Worm (Caenorhabditis elegans): ENCODE data around the gene dhrs-4.

dhrs-4 gene

DNA sequence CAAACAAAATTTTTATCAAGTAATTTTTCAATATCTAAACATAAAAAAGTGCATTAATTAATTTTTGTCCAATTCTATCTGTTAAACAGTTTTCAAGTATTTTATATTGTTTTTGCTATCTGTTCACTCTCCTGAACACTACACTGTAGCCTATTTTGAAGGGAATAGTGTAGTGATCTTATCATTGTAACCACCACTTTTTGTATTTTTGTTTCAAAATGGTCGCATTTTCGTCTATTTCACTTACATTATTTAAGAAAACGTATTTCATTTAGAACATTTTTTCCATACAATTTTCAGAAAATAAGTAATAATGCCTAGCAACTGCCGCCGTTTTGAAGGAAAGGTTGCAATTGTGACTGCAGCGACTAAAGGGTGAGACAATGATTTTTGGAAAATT, at the start of gene dhrs-4:
TSS of gene dhrs-4 (plus strand) at position 301 of the 400 bp plus-strand sequence.
- TF ChIP-seq daf-12 (tag; optimal IDR thresholded peaks at IDR 0.05) (no peak), mdl-1 (tag; optimal IDR thresholded peaks at IDR 0.05) (no peak), lin-1 (GFP tag; IDR thresholded peaks at IDR 0.05) (no peak), hmg-1.1 (GFP tag; IDR thresholded peaks at IDR 0.05) (no peak), hlh-11 (tag; optimal IDR thresholded peaks at IDR 0.05) (no peak), gei-8 (GFP tag; optimal IDR thresholded peaks at IDR 0.05) (no peak), nhr-28 (tag; optimal IDR thresholded peaks at IDR 0.05) (peak; percentile 64), nhr-6 (tag; optimal IDR thresholded peaks at IDR 0.05) (peak; percentile 6), daf-16 (GFP tag; optimal IDR thresholded peaks at IDR 0.05) (no peak), daf-16 (tag; optimal IDR thresholded peaks at IDR 0.05) (peak; percentile 36), aha-1 (tag) (peak; percentile 61)

DNA sequence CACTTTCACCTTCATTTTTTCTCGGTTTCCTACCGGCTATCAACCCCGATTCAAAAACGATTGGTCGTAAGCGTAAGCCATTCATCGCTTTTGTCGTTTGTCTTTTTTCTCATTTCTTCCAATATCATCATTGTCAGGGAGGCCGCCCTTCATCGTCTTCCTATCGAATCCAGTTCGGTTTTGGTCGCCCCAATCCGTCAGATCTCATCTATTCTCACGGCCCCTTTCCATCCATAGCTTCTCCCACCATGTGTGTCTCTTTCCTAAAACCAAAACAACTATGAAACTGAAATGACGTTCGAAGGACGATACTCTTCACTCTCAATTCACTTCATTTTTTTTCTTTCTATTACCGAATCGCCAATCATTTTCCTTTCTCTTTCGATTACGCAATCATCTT, 46.6 kb upstream of the dhrs-4 start:
- TF ChIP-seq nhr-28 (tag; optimal IDR thresholded peaks at IDR 0.05) (peak; percentile 33), ceh-28 (tag; optimal IDR thresholded peaks at IDR 0.05) (no peak), unc-62 (GFP tag; optimal IDR thresholded peaks at IDR 0.05 in 1 of 2) (peak in 1 of 2 experiments; percentile 93), unc-62 (tag; optimal IDR thresholded peaks at IDR 0.05) (no peak)

DNA sequence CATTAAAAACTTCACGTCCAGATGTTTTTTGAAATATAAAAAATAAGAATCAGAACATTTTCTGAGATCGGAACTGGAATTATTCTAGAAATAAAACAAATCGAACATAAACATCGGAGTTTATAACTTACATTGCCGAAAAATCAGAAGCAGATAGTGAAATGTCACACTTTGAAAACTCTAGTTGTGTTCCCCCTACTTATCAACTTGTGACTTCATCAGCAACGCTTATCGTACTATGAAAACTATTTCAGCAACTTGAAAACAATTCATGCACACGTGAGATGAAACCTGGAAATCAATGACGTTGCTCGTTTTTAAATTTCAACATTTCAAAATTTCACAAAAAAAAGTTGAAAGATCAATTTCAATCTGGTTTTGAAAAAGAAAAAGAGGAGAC, 45.7 kb upstream of the dhrs-4 start:
- TF ChIP-seq dve-1 (tag; optimal IDR thresholded peaks at IDR 0.05; ENCODE audit: insufficient read depth): peak; percentile 46
- TF ChIP-seq dmd-9 (GFP tag; IDR thresholded peaks at IDR 0.05): no peak
- TF ChIP-seq rbr-2 (tag; optimal IDR thresholded peaks at IDR 0.05): no peak
- no peak for TF ChIP-seq skn-1 (tag; optimal IDR thresholded peaks at IDR 0.05)
- no peak for TF ChIP-seq nhr-48 (tag; optimal IDR thresholded peaks at IDR 0.05)
- no peak for TF ChIP-seq F37D6.2 (tag; optimal IDR thresholded peaks at IDR 0.05)
- no peak for TF ChIP-seq lir-3 (tag; optimal IDR thresholded peaks at IDR 0.05)
- TF ChIP-seq ceh-82 (tag; optimal IDR thresholded peaks at IDR 0.05): no peak
- TF ChIP-seq lin-29 (GFP tag; IDR thresholded peaks at IDR 0.05): no peak
- peak; percentile 38 for TF ChIP-seq pqm-1 (tag; optimal IDR thresholded peaks at IDR 0.05)
- peak; percentile 59 for TF ChIP-seq hlh-11 (tag; optimal IDR thresholded peaks at IDR 0.05)
- peak in 1 of 2 experiments; percentile 20 for TF ChIP-seq mdl-1 (tag; optimal IDR thresholded peaks at IDR 0.05)
- no peak for TF ChIP-seq aly-2 (tag; optimal IDR thresholded peaks at IDR 0.05)
- no peak for TF ChIP-seq ceh-62 (tag; optimal IDR thresholded peaks at IDR 0.05)
- TF ChIP-seq nhr-28 (tag; optimal IDR thresholded peaks at IDR 0.05): peak; percentile 69
- peak; percentile 52 for TF ChIP-seq dmd-6 (GFP tag; IDR thresholded peaks at IDR 0.05)
- no peak for TF ChIP-seq zag-1 (tag; optimal IDR thresholded peaks at IDR 0.05)
- TF ChIP-seq zfp-3 (GFP tag; conservative IDR thresholded peaks at IDR 0.05): no peak
- 0 out of 2 replicates have a peak, but pooled peaks have one; percentile 29 for TF ChIP-seq lin-1 (GFP tag; IDR thresholded peaks at IDR 0.05)
- no peak for TF ChIP-seq egl-27 (tag; optimal IDR thresholded peaks at IDR 0.05)
- TF ChIP-seq unc-39 (tag; optimal IDR thresholded peaks at IDR 0.05): no peak
- no peak for TF ChIP-seq nhr-111 (GFP tag; optimal IDR thresholded peaks at IDR 0.05)
- no peak for TF ChIP-seq ceh-32 (tag; optimal IDR thresholded peaks at IDR 0.05; ENCODE audit: poor library complexity)
- no peak for TF ChIP-seq hif-1 (tag; optimal IDR thresholded peaks at IDR 0.05)
- TF ChIP-seq lin-38 (GFP tag; IDR thresholded peaks at IDR 0.05): no peak
- TF ChIP-seq ceh-44 (GFP tag; IDR thresholded peaks at IDR 0.05): no peak
- peak; percentile 35 for TF ChIP-seq aha-1 (tag)
- TF ChIP-seq lin-15B (tag; optimal IDR thresholded peaks at IDR 0.05): no peak
- no peak for TF ChIP-seq nhr-42 (GFP tag; IDR thresholded peaks at IDR 0.05)
- TF ChIP-seq egl-43 (GFP tag; IDR thresholded peaks at IDR 0.05): no peak
- no peak for TF ChIP-seq nhr-41 (GFP tag; IDR thresholded peaks at IDR 0.05)
- no peak for TF ChIP-seq D1046.2 (GFP tag; IDR thresholded peaks at IDR 0.05)
- no peak for TF ChIP-seq nhr-11 (tag; optimal IDR thresholded peaks at IDR 0.05)
- no peak for TF ChIP-seq madf-5 (GFP tag; IDR thresholded peaks at IDR 0.05)
- no peak for TF ChIP-seq Y5F2A.4 (GFP tag; optimal IDR thresholded peaks at IDR 0.05)
- TF ChIP-seq nhr-10 (tag; optimal IDR thresholded peaks at IDR 0.05): no peak
- TF ChIP-seq sdz-12 (GFP tag; optimal IDR thresholded peaks at IDR 0.05): no peak
- TF ChIP-seq hlh-30 (tag; optimal IDR thresholded peaks at IDR 0.05; ENCODE audit: insufficient read depth): peak; percentile 60
- no peak for TF ChIP-seq F26F4.8 (GFP tag; conservative IDR thresholded peaks at IDR 0.05)
- TF ChIP-seq T26A8.4 (GFP tag; IDR thresholded peaks at IDR 0.05): no peak

All from whole organism, L4 larva.